Fruit fly (Drosophila melanogaster): ENCODE measurements around the gene Pc.

DNA sequence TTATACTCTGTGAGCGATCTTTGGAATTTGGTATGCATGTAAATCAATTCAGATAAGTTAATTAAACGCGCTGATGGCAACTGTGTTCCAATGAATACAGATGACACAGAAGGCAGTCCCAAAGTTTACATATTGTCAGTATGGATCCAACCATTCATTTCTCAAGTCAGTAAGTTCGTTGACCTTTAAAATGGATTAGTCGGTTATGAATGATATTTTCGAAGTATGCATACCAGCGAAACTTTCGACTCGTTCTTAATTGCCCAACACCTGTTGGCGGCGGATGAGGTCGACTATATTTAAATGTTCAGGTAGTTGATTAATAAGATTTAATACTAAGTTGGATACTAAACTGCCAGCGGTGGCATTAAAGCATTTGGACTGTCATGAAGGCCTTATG, 27.5 kb downstream of the Pc start:
- TF ChIP-seq woc (GFP tag; optimal IDR thresholded peaks at IDR 0.05) (no peak), jim (GFP tag; optimal IDR thresholded peaks at IDR 0.05) (no peak), sv (GFP tag; optimal IDR thresholded peaks at IDR 0.05) (no peak)
